Worm (Caenorhabditis elegans) whole organism, late embryonic: ENCODE results near the gene gmap-1.

ENCODE experiments used
- C08G9.2 ChIP-seq: sonication (generic microtip); optimal IDR thresholded peaks from 2 replicates; lab custom pipeline; 2016; ENCODE audit warnings: mild to moderate bottlenecking, missing genetic modification characterization, moderate library complexity, missing compliant biosample characterization
- C38D4.7 ChIP-seq: fragments of 200-800 bp; sonication (Bioruptor generic); optimal IDR thresholded peaks from 2 replicates; lab custom pipeline; 2018; ENCODE audit warnings: mild to moderate bottlenecking, missing genetic modification characterization, moderate library complexity, missing compliant biosample characterization
- F13H6.1 ChIP-seq: sonication (generic microtip); optimal IDR thresholded peaks from 2 replicates; lab custom pipeline; 2016; ENCODE audit warnings: missing genetic modification characterization, missing compliant biosample characterization
- K02D7.2 ChIP-seq: sonication (generic microtip); optimal IDR thresholded peaks from 2 replicates; lab custom pipeline; 2017; ENCODE audit warnings: mild to moderate bottlenecking, missing genetic modification characterization, missing compliant biosample characterization
- K09A11.1 ChIP-seq: sonication (generic microtip); optimal IDR thresholded peaks from 2 replicates; lab custom pipeline; 2017; ENCODE audit warnings: antibody characterized with exemption, mild to moderate bottlenecking, missing genetic modification characterization, missing compliant biosample characterization; ENCODE audit not compliant: insufficient read depth
- ahr-1 ChIP-seq: sonication (generic microtip); optimal IDR thresholded peaks from 2 replicates; lab custom pipeline; 2016; ENCODE audit warnings: missing genetic modification characterization, missing compliant biosample characterization
- ceh-18 ChIP-seq: sonication (generic microtip); optimal IDR thresholded peaks from 2 replicates; lab custom pipeline; 2016; ENCODE audit warnings: missing genetic modification characterization, missing compliant biosample characterization
- ceh-2 ChIP-seq: sonication (generic microtip); optimal IDR thresholded peaks from 2 replicates; lab custom pipeline; 2016; ENCODE audit warnings: missing genotype, missing genetic modification characterization, missing compliant biosample characterization
- ceh-22 ChIP-seq: sonication (generic microtip); optimal IDR thresholded peaks from 2 replicates; lab custom pipeline; 2017; ENCODE audit warnings: missing biosample characterization, missing genetic modification characterization
- ceh-24 ChIP-seq: sonication (generic microtip); optimal IDR thresholded peaks from 2 replicates; lab custom pipeline; 2016; ENCODE audit warnings: mild to moderate bottlenecking, missing genetic modification characterization, missing compliant biosample characterization
- ceh-31 ChIP-seq: sonication (generic microtip); optimal IDR thresholded peaks from 2 replicates; lab custom pipeline; 2016; ENCODE audit warnings: missing genetic modification characterization, missing compliant biosample characterization
- che-1 ChIP-seq: sonication (generic microtip); optimal IDR thresholded peaks from 2 replicates; lab custom pipeline; 2016; ENCODE audit warnings: mild to moderate bottlenecking, missing genetic modification characterization, missing compliant biosample characterization
- elt-2 ChIP-seq: sonication (generic microtip); optimal IDR thresholded peaks from 2 replicates; lab custom pipeline; 2016; ENCODE audit warnings: missing genetic modification reagents, missing genetic modification characterization, missing compliant biosample characterization
- elt-4 ChIP-seq: sonication (generic microtip); optimal IDR thresholded peaks from 2 replicates; lab custom pipeline; 2016; ENCODE audit warnings: missing genetic modification characterization, missing compliant biosample characterization
- eyg-1 ChIP-seq: sonication (generic microtip); optimal IDR thresholded peaks from 2 replicates; lab custom pipeline; 2016; ENCODE audit warnings: missing genotype, missing genetic modification characterization, missing compliant biosample characterization
- fkh-10 ChIP-seq: fragments of 150-350 bp; optimal IDR thresholded peaks from 2 replicates; lab custom pipeline; 2014; ENCODE audit warnings: missing biosample characterization, missing genetic modification reagents, missing genetic modification characterization
- fkh-6 ChIP-seq: sonication (generic microtip); optimal IDR thresholded peaks from 2 replicates; lab custom pipeline; 2016; ENCODE audit warnings: missing genetic modification characterization, missing compliant biosample characterization
- gmeb-2 ChIP-seq: sonication (generic microtip); optimal IDR thresholded peaks from 2 replicates; lab custom pipeline; 2016; ENCODE audit warnings: missing genetic modification characterization, inconsistent platforms, missing compliant biosample characterization
- hlh-15 ChIP-seq: sonication (generic microtip); optimal IDR thresholded peaks from 2 replicates; lab custom pipeline; 2016; ENCODE audit warnings: missing genetic modification characterization, missing compliant biosample characterization
- lin-11 ChIP-seq: fragments of 200-800 bp; sonication (Bioruptor generic); optimal IDR thresholded peaks from 2 replicates; lab custom pipeline; 2018; ENCODE audit warnings: mild to moderate bottlenecking, missing genetic modification characterization, missing compliant biosample characterization
- madf-2 ChIP-seq: sonication (generic microtip); optimal IDR thresholded peaks from 2 replicates; lab custom pipeline; 2017; ENCODE audit warnings: missing genetic modification characterization, missing compliant biosample characterization
- mec-3 ChIP-seq: sonication (generic microtip); optimal IDR thresholded peaks from 2 replicates; lab custom pipeline; 2016; ENCODE audit warnings: borderline replicate concordance, missing genetic modification characterization, missing compliant biosample characterization
- nhr-232 ChIP-seq: sonication (generic microtip); optimal IDR thresholded peaks from 2 replicates; lab custom pipeline; 2016; ENCODE audit warnings: missing genetic modification characterization, missing compliant biosample characterization
- npax-4 ChIP-seq: sonication (generic microtip); optimal IDR thresholded peaks from 2 replicates; lab custom pipeline; 2016; ENCODE audit warnings: missing genetic modification characterization, missing compliant biosample characterization
- pat-9 ChIP-seq: fragments of 200-800 bp; sonication (Bioruptor generic); optimal IDR thresholded peaks from 2 replicates; lab custom pipeline; 2018; ENCODE audit warnings: mild to moderate bottlenecking, missing genetic modification characterization, moderate library complexity, missing compliant biosample characterization
- pha-2 ChIP-seq: sonication (generic microtip); optimal IDR thresholded peaks from 2 replicates; lab custom pipeline; 2017; ENCODE audit warnings: mild to moderate bottlenecking, missing genetic modification characterization, missing compliant biosample characterization
- pha-4 ChIP-seq: fragments of 150-350 bp; optimal IDR thresholded peaks from 2 replicates; lab custom pipeline; 2018; ENCODE audit warnings: missing biosample characterization, missing genetic modification reagents, missing genetic modification characterization
- pqm-1 ChIP-seq: sonication (generic microtip); optimal IDR thresholded peaks from 2 replicates; lab custom pipeline; 2016; ENCODE audit warnings: missing genetic modification characterization, missing compliant biosample characterization
- pros-1 ChIP-seq: fragments of 150-350 bp; optimal IDR thresholded peaks from 2 replicates; lab custom pipeline; 2014; ENCODE audit warnings: missing biosample characterization, missing genetic modification reagents, missing genetic modification characterization
- ref-2 ChIP-seq: sonication (generic microtip); optimal IDR thresholded peaks from 2 replicates; lab custom pipeline; 2016; ENCODE audit warnings: missing genetic modification characterization, missing compliant biosample characterization
- rnt-1 ChIP-seq: sonication (generic microtip); optimal IDR thresholded peaks from 2 replicates; lab custom pipeline; 2016; ENCODE audit warnings: missing genetic modification characterization, missing compliant biosample characterization
- sox-2 ChIP-seq: fragments of 200-800 bp; sonication (Bioruptor generic); IDR thresholded peaks from 2 replicates; pipeline ENCODE4 v1.3.6; 2022; ENCODE audit warnings: missing genetic modification reagents, missing genetic modification characterization, missing compliant biosample characterization
- syd-9 ChIP-seq: sonication (generic microtip); optimal IDR thresholded peaks from 2 replicates; lab custom pipeline; 2016; ENCODE audit warnings: mild to moderate bottlenecking, missing genetic modification characterization, moderate library complexity, missing compliant biosample characterization
- tbx-7 ChIP-seq: sonication (generic microtip); optimal IDR thresholded peaks from 2 replicates; lab custom pipeline; 2016; ENCODE audit warnings: missing genotype, missing genetic modification characterization, missing compliant biosample characterization
- unc-55 ChIP-seq: sonication (generic microtip); optimal IDR thresholded peaks from 2 replicates; lab custom pipeline; 2017; ENCODE audit warnings: missing biosample characterization, missing genetic modification reagents, missing genetic modification characterization
- zip-5 ChIP-seq: sonication (generic microtip); optimal IDR thresholded peaks from 2 replicates; lab custom pipeline; 2016; ENCODE audit warnings: missing genetic modification characterization, missing compliant biosample characterization

gmap-1 gene

DNA sequence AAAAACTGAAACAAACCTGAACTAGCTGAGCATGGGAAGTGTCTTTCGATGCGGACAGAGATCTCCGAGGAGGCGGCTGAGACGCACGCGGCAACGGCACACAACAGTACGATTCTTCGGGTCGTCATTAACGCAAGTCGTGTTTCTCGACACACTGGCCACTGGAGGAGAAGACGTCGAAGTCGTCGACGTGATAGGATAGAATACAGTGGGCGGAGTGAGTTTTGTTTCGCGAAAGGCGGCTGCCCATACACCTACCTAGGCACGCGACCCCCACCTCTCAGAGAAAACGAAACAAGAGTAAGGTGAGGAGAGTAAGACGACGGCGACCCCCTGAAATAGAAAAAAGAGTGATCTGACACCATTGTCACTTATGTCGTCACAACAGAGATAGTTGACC, at the start of gene gmap-1:
Gene gmap-1, minus strand, starts transcription at position 211 of the 400 bp plus-strand sequence.
- TF ChIP-seq ahr-1, result no peak
- no peak for TF ChIP-seq zip-5 (tag; lab: Kevin White, UChicago)
- no peak for TF ChIP-seq syd-9 (tag; lab: Kevin White, UChicago)
- TF ChIP-seq hlh-15, result no peak
- TF ChIP-seq lin-11 (tag; lab: Kevin White, UChicago), result no peak
- TF ChIP-seq ref-2 (tag; lab: Kevin White, UChicago), result no peak
- no peak for TF ChIP-seq K09A11.1 (tag; lab: Kevin White, UChicago)
- TF ChIP-seq tbx-7 (tag; lab: Kevin White, UChicago), result no peak
- TF ChIP-seq nhr-232, result no peak
- no peak for TF ChIP-seq ceh-31 (tag; lab: Kevin White, UChicago)
- no peak for TF ChIP-seq K02D7.2 (tag; lab: Kevin White, UChicago)
- TF ChIP-seq pros-1 (tag; lab: Kevin White, UChicago), result no peak
- no peak for TF ChIP-seq C08G9.2 (tag; lab: Kevin White, UChicago)
- TF ChIP-seq, all 69 proteins: peak for 0

DNA sequence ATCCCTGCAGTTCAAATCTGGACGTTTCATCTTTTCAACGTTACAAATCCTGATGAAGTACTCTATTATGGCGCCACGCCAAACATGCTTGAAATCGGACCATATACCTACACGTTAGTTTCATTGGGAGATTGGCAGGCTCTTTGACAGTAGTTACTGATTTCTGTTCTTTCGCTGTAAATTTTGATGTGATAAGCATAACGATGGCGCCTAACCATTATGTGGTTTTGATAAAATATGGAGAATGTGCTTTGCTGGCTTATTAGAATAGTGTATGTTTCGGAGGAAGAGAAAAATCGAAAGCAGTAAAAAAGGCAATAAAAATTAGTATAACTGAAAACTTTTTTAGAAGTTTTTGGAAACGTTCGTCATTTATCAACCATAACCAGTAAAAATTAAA, 47.9 kb upstream of the gmap-1 start:
- no peak for TF ChIP-seq fkh-10 (GFP tag; lab: Kevin White, UChicago)
- no peak for TF ChIP-seq mec-3 (tag; lab: Kevin White, UChicago)
- no peak for TF ChIP-seq madf-2 (tag; lab: Kevin White, UChicago)
- no peak for TF ChIP-seq sox-2
- no peak for TF ChIP-seq rnt-1 (tag; lab: Kevin White, UChicago)
- no peak for TF ChIP-seq pha-2 (tag; lab: Kevin White, UChicago)
- no peak for TF ChIP-seq lin-11 (tag; lab: Kevin White, UChicago)
- TF ChIP-seq C38D4.7, result no peak
- TF ChIP-seq ceh-22 (tag; lab: Kevin White, UChicago), result no peak
- TF ChIP-seq pat-9, result no peak
- no peak for TF ChIP-seq gmeb-2 (tag; lab: Kevin White, UChicago)

DNA sequence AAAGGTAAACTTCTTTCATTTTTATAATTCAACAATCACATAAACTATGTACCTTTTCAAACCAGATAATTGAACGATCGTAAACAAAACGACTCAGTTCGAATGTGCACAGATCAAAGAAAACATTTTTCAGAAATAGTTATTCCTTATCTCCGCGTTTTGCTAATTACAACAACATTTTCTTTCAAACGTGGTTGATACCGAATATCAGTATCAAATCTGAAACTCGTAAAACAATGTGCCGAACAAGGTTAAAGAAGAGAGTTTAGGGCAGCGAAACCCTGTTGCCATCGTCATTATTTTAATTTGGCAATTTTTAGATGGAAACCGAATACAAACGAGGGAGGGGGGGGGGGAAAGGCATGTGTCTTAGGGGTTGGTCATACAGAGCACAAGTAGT, 46.6 kb upstream of the gmap-1 start, which contains the start of gene scav-4:
Gene scav-4, plus strand, starts transcription at position 383 of the 400 bp plus-strand sequence.
- no peak for TF ChIP-seq ceh-2
- TF ChIP-seq pha-4 (tag; lab: Kevin White, UChicago), result no peak
- TF ChIP-seq hlh-15, result no peak
- TF ChIP-seq eyg-1, result no peak
- TF ChIP-seq ceh-22 (tag; lab: Kevin White, UChicago), result no peak
- TF ChIP-seq fkh-10 (GFP tag; lab: Kevin White, UChicago), result no peak
- TF ChIP-seq unc-55, result no peak
- no peak for TF ChIP-seq elt-4 (tag; lab: Kevin White, UChicago)
- no peak for TF ChIP-seq fkh-6 (tag; lab: Kevin White, UChicago)

DNA sequence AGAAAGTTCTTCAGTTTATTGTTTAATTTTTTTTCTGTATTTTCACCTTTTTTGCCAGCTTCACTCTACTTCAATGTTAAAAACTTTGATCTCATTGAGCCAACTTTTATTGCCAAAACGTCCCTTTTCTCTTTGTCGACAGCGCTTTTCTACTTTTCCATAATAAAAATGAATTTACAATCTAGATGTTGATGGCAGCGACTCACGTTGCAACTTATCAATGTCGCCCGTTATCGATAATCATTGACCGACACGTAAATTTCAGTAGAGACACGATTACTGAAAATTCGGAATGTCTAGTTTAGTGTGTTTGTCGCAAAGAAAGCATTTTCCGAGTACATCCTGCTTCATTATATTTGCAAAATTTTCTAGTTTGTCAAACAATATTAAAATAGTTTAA, 45.0 kb upstream of the gmap-1 start:
- no peak for TF ChIP-seq K09A11.1 (tag; lab: Kevin White, UChicago)
- TF ChIP-seq elt-2 (tag; lab: Kevin White, UChicago), result peak; percentile 32
- TF ChIP-seq, all 69 proteins: peak for 1

- no peak for TF ChIP-seq ceh-24
- TF ChIP-seq npax-4 (tag; lab: Kevin White, UChicago), result no peak
- TF ChIP-seq K09A11.1 (tag; lab: Kevin White, UChicago), result no peak
- TF ChIP-seq pqm-1, result no peak
- TF ChIP-seq ahr-1, result no peak
- no peak for TF ChIP-seq F13H6.1 (tag; lab: Kevin White, UChicago)
- no peak for TF ChIP-seq syd-9 (tag; lab: Kevin White, UChicago)
- TF ChIP-seq che-1 (tag; lab: Kevin White, UChicago), result no peak
- no peak for TF ChIP-seq ceh-18 (tag; lab: Kevin White, UChicago)
- TF ChIP-seq, all 69 proteins: peak for 0
Observed at ce11 chrX:12978569-12978968, 43.8 kb upstream of the gmap-1 start.
